Fruit fly (Drosophila melanogaster) whole organism, embryonic: ENCODE measurements around the gene CG44355.
A peak's percentile ranks its signal among the peaks of the same experiment; 100 is the strongest.

Source experiments
- Antp ChIP-seq: fragments of 200-800 bp; sonication (Bioruptor generic); optimal IDR thresholded peaks from 3 replicates; lab custom pipeline; 2016; ENCODE audit warnings: missing biosample characterization, missing genetic modification characterization
- Atf-2 ChIP-seq: fragments of 200-800 bp; sonication (Bioruptor generic); optimal IDR thresholded peaks from 2 replicates; lab custom pipeline; 2016; ENCODE audit warnings: missing biosample characterization, missing genetic modification characterization
- BEAF-32 ChIP-seq: fragments of 200-800 bp; sonication (Bioruptor generic); optimal IDR thresholded peaks from 3 replicates; lab custom pipeline; 2017; ENCODE audit warnings: missing biosample characterization, missing genetic modification characterization, mild to moderate bottlenecking, moderate library complexity, missing genetic modification reagents
- CG1024 ChIP-seq: fragments of 200-800 bp; sonication (Bioruptor generic); IDR thresholded peaks from 2 replicates; pipeline ENCODE4 v1.3.6; 2022; ENCODE audit warnings: missing biosample characterization, missing genetic modification characterization
- CG11085 ChIP-seq: fragments of 200-800 bp; sonication (Bioruptor generic); IDR thresholded peaks from 2 replicates; pipeline ENCODE4 v1.3.6; 2022; ENCODE audit warnings: missing biosample characterization, missing genetic modification characterization
- CG11093 ChIP-seq: fragments of 200-800 bp; sonication (Bioruptor generic); IDR thresholded peaks from 3 replicates; pipeline ENCODE4 v1.3.6; 2022; ENCODE audit warnings: missing biosample characterization, missing genetic modification characterization
- CG11398 ChIP-seq: fragments of 200-800 bp; sonication (Bioruptor generic); optimal IDR thresholded peaks from 2 replicates; lab custom pipeline; 2016; ENCODE audit warnings: missing biosample characterization, missing genetic modification characterization
- CG11695 ChIP-seq: fragments of 200-800 bp; sonication (Bioruptor generic); IDR thresholded peaks from 3 replicates; pipeline ENCODE4 v1.3.6; 2022; ENCODE audit warnings: missing biosample characterization, missing genetic modification characterization
- CG12942 ChIP-seq: fragments of 200-800 bp; sonication (Bioruptor generic); optimal IDR thresholded peaks from 3 replicates; lab custom pipeline; 2016; ENCODE audit warnings: missing biosample characterization, missing genetic modification characterization
- CG14441 ChIP-seq: fragments of 200-800 bp; sonication (Bioruptor generic); IDR thresholded peaks from 2 replicates; pipeline ENCODE4 v1.3.6; 2022; ENCODE audit warnings: missing biosample characterization, missing genetic modification characterization
- CG16863 ChIP-seq: fragments of 200-800 bp; sonication (Bioruptor generic); optimal IDR thresholded peaks from 3 replicates; lab custom pipeline; 2016; ENCODE audit warnings: missing biosample characterization, missing genetic modification characterization
- CG18599 ChIP-seq: fragments of 200-800 bp; sonication (Bioruptor generic); optimal IDR thresholded peaks from 3 replicates; lab custom pipeline; 2017; ENCODE audit warnings: missing biosample characterization, missing genetic modification characterization, mild to moderate bottlenecking, moderate library complexity, missing genetic modification reagents
- CG30403 ChIP-seq: fragments of 200-800 bp; sonication (Bioruptor generic); optimal IDR thresholded peaks from 3 replicates; lab custom pipeline; 2016; ENCODE audit warnings: missing biosample characterization, missing genetic modification characterization
- CG3163 ChIP-seq: fragments of 200-800 bp; sonication (Bioruptor generic); optimal IDR thresholded peaks from 3 replicates; lab custom pipeline; 2016; ENCODE audit warnings: missing biosample characterization, missing genetic modification characterization
- CG4282 ChIP-seq: fragments of 200-800 bp; sonication (Bioruptor generic); optimal IDR thresholded peaks from 2 replicates; lab custom pipeline; 2016; ENCODE audit warnings: missing biosample characterization, missing genetic modification characterization
- CG4328 ChIP-seq: fragments of 200-800 bp; sonication (Bioruptor generic); optimal IDR thresholded peaks from 3 replicates; lab custom pipeline; 2017; ENCODE audit warnings: missing biosample characterization, missing genetic modification reagents, missing genetic modification characterization
- CG4360 ChIP-seq: fragments of 200-800 bp; sonication (Bioruptor generic); IDR thresholded peaks from 2 replicates; pipeline ENCODE4 v1.3.6; 2022; ENCODE audit warnings: missing biosample characterization, missing genetic modification characterization
- CG6689 ChIP-seq: fragments of 200-800 bp; sonication (Bioruptor generic); IDR thresholded peaks from 2 replicates; pipeline ENCODE4 v1.3.6; 2022; ENCODE audit warnings: missing biosample characterization, missing genetic modification characterization
- CG6765 ChIP-seq: fragments of 200-800 bp; sonication (Bioruptor generic); optimal IDR thresholded peaks from 3 replicates; lab custom pipeline; 2017; ENCODE audit warnings: missing biosample characterization, mild to moderate bottlenecking, missing genetic modification characterization
- CG6791 ChIP-seq: fragments of 200-800 bp; sonication (Bioruptor generic); IDR thresholded peaks from 3 replicates; pipeline ENCODE4 v1.3.6; 2022; ENCODE audit warnings: missing biosample characterization, missing genetic modification characterization; ENCODE audit not compliant: partially characterized antibody
- CG7271 ChIP-seq: fragments of 200-800 bp; sonication (Bioruptor generic); optimal IDR thresholded peaks from 2 replicates; lab custom pipeline; 2018; ENCODE audit warnings: missing biosample characterization, mild to moderate bottlenecking, missing genetic modification characterization, moderate library complexity
- CG8944 ChIP-seq: fragments of 200-800 bp; sonication (Bioruptor generic); optimal IDR thresholded peaks from 3 replicates; lab custom pipeline; 2016; ENCODE audit warnings: missing biosample characterization, missing genetic modification characterization
- D19B ChIP-seq: fragments of 200-800 bp; sonication (Bioruptor generic); optimal IDR thresholded peaks from 2 replicates; lab custom pipeline; 2017; ENCODE audit warnings: missing biosample characterization, mild to moderate bottlenecking, missing genetic modification characterization
- Fer3 ChIP-seq: fragments of 200-800 bp; sonication (Bioruptor generic); optimal IDR thresholded peaks from 2 replicates; lab custom pipeline; 2018; ENCODE audit warnings: missing biosample characterization, mild to moderate bottlenecking, missing genetic modification characterization, moderate library complexity
- GATAe ChIP-seq: fragments of 200-800 bp; sonication (Bioruptor generic); conservative IDR thresholded peaks from 2 replicates; pipeline ENCODE4 v1.3.6; 2022; ENCODE audit warnings: missing biosample characterization, missing genetic modification characterization
- Lim3 ChIP-seq: fragments of 200-800 bp; sonication (Bioruptor generic); IDR thresholded peaks from 2 replicates; pipeline ENCODE4 v1.3.6; 2022; ENCODE audit warnings: missing biosample characterization, missing genetic modification characterization
- MBD-R2 ChIP-seq: fragments of 200-800 bp; sonication (Bioruptor generic); IDR thresholded peaks from 2 replicates; pipeline ENCODE4 v1.3.6; 2022; ENCODE audit warnings: missing biosample characterization, missing genetic modification characterization
- Mad ChIP-seq: fragments of 200-800 bp; sonication (Bioruptor generic); optimal IDR thresholded peaks from 2 replicates; lab custom pipeline; 2016; ENCODE audit warnings: missing biosample characterization, missing genetic modification characterization
- NK7.1 ChIP-seq: fragments of 200-800 bp; sonication (Bioruptor generic); optimal IDR thresholded peaks from 3 replicates; lab custom pipeline; 2016; ENCODE audit warnings: missing biosample characterization, missing genetic modification characterization
- Nf-YA ChIP-seq: fragments of 200-800 bp; sonication (Bioruptor generic); IDR thresholded peaks from 2 replicates; pipeline ENCODE4 v1.3.6; 2022; ENCODE audit warnings: missing biosample characterization, missing genetic modification characterization
- Opbp ChIP-seq: fragments of 200-800 bp; sonication (Bioruptor generic); IDR thresholded peaks from 3 replicates; pipeline ENCODE4 v1.3.6; 2022; ENCODE audit warnings: missing biosample characterization, missing genetic modification characterization; ENCODE audit not compliant: partially characterized antibody
- bowl ChIP-seq: fragments of 200-800 bp; sonication (Bioruptor generic); IDR thresholded peaks from 2 replicates; pipeline ENCODE4 v1.3.6; 2022; ENCODE audit warnings: missing biosample characterization, missing genetic modification characterization
- chinmo ChIP-seq: fragments of 200-800 bp; sonication (Bioruptor generic); IDR thresholded peaks from 4 replicates; pipeline ENCODE4 v1.3.6; 2022; ENCODE audit warnings: missing biosample characterization, missing genetic modification characterization; ENCODE audit not compliant: partially characterized antibody
- dati ChIP-seq: fragments of 200-800 bp; sonication (Bioruptor generic); IDR thresholded peaks from 2 replicates; pipeline ENCODE4 v1.3.6; 2022; ENCODE audit warnings: missing biosample characterization, missing genetic modification characterization
- dysf ChIP-seq: fragments of 200-800 bp; sonication (Bioruptor generic); IDR thresholded peaks from 3 replicates; pipeline ENCODE4 v1.3.6; 2022; ENCODE audit warnings: missing biosample characterization, missing genetic modification characterization
- ems ChIP-seq: fragments of 200-800 bp; sonication (Bioruptor generic); optimal IDR thresholded peaks from 3 replicates; lab custom pipeline; 2016; ENCODE audit warnings: missing biosample characterization, missing genetic modification characterization
- exex ChIP-seq: fragments of 200-800 bp; sonication (Bioruptor generic); optimal IDR thresholded peaks from 4 replicates; lab custom pipeline; 2018; ENCODE audit warnings: missing biosample characterization, mild to moderate bottlenecking, missing genetic modification characterization, moderate library complexity
- fru ChIP-seq: fragments of >200 bp; optimal IDR thresholded peaks from 2 replicates; lab custom pipeline; 2017
- fu2 ChIP-seq: fragments of 200-800 bp; sonication (Bioruptor generic); optimal IDR thresholded peaks from 2 replicates; lab custom pipeline; 2016; ENCODE audit warnings: missing biosample characterization, missing genetic modification characterization
- gcm2 ChIP-seq: fragments of 200-800 bp; sonication (Bioruptor generic); optimal IDR thresholded peaks from 2 replicates; lab custom pipeline; 2016; ENCODE audit warnings: missing biosample characterization, missing genetic modification characterization
- her ChIP-seq: fragments of 200-800 bp; sonication (Bioruptor generic); optimal IDR thresholded peaks from 2 replicates; lab custom pipeline; 2016; ENCODE audit warnings: missing biosample characterization, missing genetic modification characterization
- insv ChIP-seq, 2 experiments: fragments of 200-800 bp; sonication (Bioruptor generic); optimal IDR thresholded peaks; 3 replicates each; lab custom pipeline; 2016 to 2018; ENCODE audit warnings: missing biosample characterization in 2 of 2, missing genetic modification characterization in 2 of 2
- kni ChIP-seq: fragments of 200-800 bp; sonication (Bioruptor generic); optimal IDR thresholded peaks from 3 replicates; lab custom pipeline; 2017; ENCODE audit warnings: mild to moderate bottlenecking, missing biosample characterization, missing genetic modification reagents, missing genetic modification characterization
- org-1 ChIP-seq: fragments of 200-800 bp; sonication (Bioruptor generic); optimal IDR thresholded peaks from 2 replicates; lab custom pipeline; 2017; ENCODE audit warnings: missing biosample characterization, missing genetic modification characterization
- otp ChIP-seq: fragments of 200-800 bp; sonication (Bioruptor generic); IDR thresholded peaks from 3 replicates; pipeline ENCODE4, ENCODE4 v1.3.6; 2022; ENCODE audit warnings: missing biosample characterization, missing genetic modification characterization
- pita ChIP-seq: fragments of 200-800 bp; sonication (Bioruptor generic); optimal IDR thresholded peaks from 2 replicates; lab custom pipeline; 2017; ENCODE audit warnings: missing biosample characterization, mild to moderate bottlenecking, missing genetic modification characterization
- unpg ChIP-seq: fragments of 200-800 bp; sonication (Bioruptor generic); optimal IDR thresholded peaks from 3 replicates; lab custom pipeline; 2018; ENCODE audit warnings: missing biosample characterization, mild to moderate bottlenecking, missing genetic modification characterization, moderate library complexity
- wek ChIP-seq: fragments of 200-800 bp; sonication (Bioruptor generic); optimal IDR thresholded peaks from 3 replicates; lab custom pipeline; 2018; ENCODE audit warnings: missing biosample characterization, mild to moderate bottlenecking, missing genetic modification characterization, moderate library complexity
- z ChIP-seq: fragments of 200-800 bp; sonication (Bioruptor generic); IDR thresholded peaks from 3 replicates; pipeline ENCODE4 v1.3.6; 2022; ENCODE audit warnings: missing biosample characterization, missing genetic modification characterization

Gene CG44355

dm6 chr3L:12266343-12267287, 44.0 kb upstream of the CG44355 start, which contains the start of gene app (continued):
- TF ChIP-seq unpg (peak; percentile 89), Antp (GFP tag; lab: Kevin White, UChicago) (peak; percentile 74), dati (peak; percentile 43; the same call in 1 of the 2 replicates), insv (GFP tag; optimal IDR thresholded peaks at IDR 0.05; lab: Kevin White, UChicago) (peak in 1 of 2 experiments; percentile 75), Atf-2 (GFP tag; lab: Kevin White, UChicago) (peak; percentile 76), ems (GFP tag; lab: Kevin White, UChicago) (peak; percentile 73), CG1024 (GFP tag; lab: Robert Waterston, UW) (peak; percentile 78), Fer3 (tag; lab: Kevin White, UChicago) (peak; percentile 89), fu2 (GFP tag; lab: Kevin White, UChicago) (peak; percentile 59), CG11398 (GFP tag; lab: Kevin White, UChicago) (peak; percentile 41), fru (lab: Kevin White, UChicago) (no peak), CG6765 (GFP tag; lab: Kevin White, UChicago) (peak; percentile 88), CG30403 (peak; percentile 81), Opbp (GFP tag; lab: Robert Waterston, UW) (peak; percentile 43; the same call in 1 of the 3 replicates), D19B (GFP tag; lab: Kevin White, UChicago) (peak; percentile 76), otp (GFP tag; lab: Robert Waterston, UW) (peak; percentile 86), CG16863 (GFP tag; lab: Kevin White, UChicago) (peak; percentile 68), dysf (peak; percentile 93), exex (peak; percentile 56), z (GFP tag; lab: Robert Waterston, UW) (no peak), Nf-YA (GFP tag; lab: Robert Waterston, UW) (peak; percentile 69), CG3163 (GFP tag; lab: Kevin White, UChicago) (peak; percentile 30), bowl (GFP tag; lab: Robert Waterston, UW) (peak; percentile 78), her (GFP tag; lab: Kevin White, UChicago) (peak; percentile 62), CG14441 (GFP tag; lab: Robert Waterston, UW) (peak; percentile 90), MBD-R2 (GFP tag; lab: Robert Waterston, UW) (peak; percentile 59; the same call in 1 of the 2 replicates), CG6689 (GFP tag; lab: Robert Waterston, UW) (peak; percentile 95), CG4328 (GFP tag; lab: Kevin White, UChicago) (peak; percentile 94), CG4360 (GFP tag; lab: Robert Waterston, UW) (peak; percentile 62), wek (GFP tag; lab: Kevin White, UChicago) (peak; percentile 50), kni (GFP tag; lab: Kevin White, UChicago) (peak; percentile 73), CG4282 (GFP tag; lab: Kevin White, UChicago) (no peak), CG11085 (GFP tag; lab: Robert Waterston, UW) (peak; percentile 79), CG11695 (GFP tag; lab: Robert Waterston, UW) (peak; percentile 91), BEAF-32 (GFP tag; lab: Kevin White, UChicago) (peak; percentile 23), pita (no peak), Mad (peak; percentile 80), CG8944 (peak; percentile 65), Lim3 (GFP tag; lab: Robert Waterston, UW) (0 out of 2 replicates have a peak, but pooled peaks have one; percentile 43), CG11093 (GFP tag; lab: Robert Waterston, UW) (peak; percentile 89), CG7271 (tag; lab: Kevin White, UChicago) (peak; percentile 93), org-1 (peak; percentile 82), CG18599 (GFP tag; lab: Kevin White, UChicago) (peak; percentile 92), chinmo (GFP tag; lab: Robert Waterston, UW) (no peak), gcm2 (GFP tag; lab: Kevin White, UChicago) (peak; percentile 40), CG12942 (peak; percentile 69), CG6791 (GFP tag; lab: Robert Waterston, UW) (peak; percentile 51; the same call in 2 of the 3 replicates), NK7.1 (peak; percentile 48), GATAe (GFP tag; lab: Robert Waterston, UW) (peak; percentile 34; the same call in 1 of the 2 replicates)
